Fruit fly (Drosophila melanogaster): ENCODE data around the gene dgt1.

Gene dgt1

DNA sequence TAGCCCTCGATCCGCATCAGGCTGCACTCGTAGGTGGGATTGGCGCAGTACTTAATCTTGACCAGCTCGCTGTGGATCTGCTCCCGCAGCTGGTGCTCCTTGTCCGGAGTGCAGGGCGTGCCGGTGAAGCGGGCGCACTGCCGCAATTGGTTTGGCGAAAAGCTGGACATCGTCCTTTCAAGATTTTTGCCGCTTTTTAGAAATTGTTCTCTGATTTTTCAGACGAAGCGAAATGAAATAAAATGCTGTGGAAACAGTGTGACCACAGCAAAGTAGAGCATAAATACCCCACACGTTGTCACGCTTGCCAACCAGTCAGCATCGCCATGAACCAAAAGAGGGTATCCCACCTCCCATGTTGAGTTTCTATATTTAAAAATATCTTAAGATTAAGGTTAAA, at the start of gene dgt1:
Gene dgt1 (minus strand): TSS at position 264 of the 400 bp plus-strand sequence.
- TF ChIP-seq noc (tag; optimal IDR thresholded peaks at IDR 0.05), result no peak

DNA sequence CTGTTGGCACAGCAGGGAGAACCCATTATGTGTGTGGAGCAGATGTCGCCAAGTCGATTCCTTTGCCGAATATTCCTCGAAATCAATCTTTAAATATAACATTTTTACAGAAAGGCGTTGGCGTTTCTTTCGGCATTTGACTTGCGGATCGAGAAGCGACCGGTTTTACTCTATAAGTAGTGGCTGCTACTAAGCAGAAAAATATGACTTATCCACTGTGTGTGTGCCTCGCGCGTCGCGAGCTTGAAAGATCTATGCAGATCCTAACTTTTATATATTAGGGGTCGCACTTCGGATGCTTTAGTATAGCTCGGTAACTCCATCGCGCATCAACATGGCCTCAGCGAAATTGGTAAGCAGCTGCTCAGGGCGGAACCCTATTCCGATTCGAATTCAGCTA, 47.9 kb upstream of the dgt1 start, which contains the start of gene CG15515:
Gene CG15515 (plus strand): TSS at position 301 of the 400 bp plus-strand sequence.
- TF ChIP-seq noc (tag; optimal IDR thresholded peaks at IDR 0.05), result no peak

DNA sequence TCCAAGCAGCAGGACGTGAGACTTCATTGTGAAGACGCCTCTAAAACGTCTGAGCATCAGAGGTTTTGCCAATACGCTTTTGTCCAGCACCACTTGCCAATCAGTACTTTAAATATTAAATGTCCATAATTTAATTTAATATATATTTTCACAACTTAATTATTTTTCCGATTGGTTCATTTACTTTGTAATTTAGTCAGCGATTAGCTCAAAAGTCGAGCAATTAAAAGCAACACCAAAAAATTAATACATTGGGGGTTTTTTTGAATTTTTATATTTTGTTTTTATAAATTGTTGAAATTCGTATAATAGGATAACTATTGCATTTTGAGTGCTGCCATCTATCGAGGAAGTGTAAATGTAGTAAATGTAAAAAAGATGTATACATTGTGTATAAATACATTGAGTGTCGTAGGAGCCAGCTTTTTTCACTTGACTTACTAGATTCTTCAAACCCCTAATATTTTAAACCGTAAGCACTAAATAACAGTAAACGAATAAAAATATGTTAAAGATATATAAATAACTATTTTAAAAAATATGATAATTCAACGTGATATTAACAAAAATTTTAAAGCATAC, 46.6 kb upstream of the dgt1 start, which contains the start of gene CG15517:
Gene CG15517 (minus strand): TSS at position 51 of the 582 bp plus-strand sequence.
- no peak for TF ChIP-seq noc (tag; optimal IDR thresholded peaks at IDR 0.05)

DNA sequence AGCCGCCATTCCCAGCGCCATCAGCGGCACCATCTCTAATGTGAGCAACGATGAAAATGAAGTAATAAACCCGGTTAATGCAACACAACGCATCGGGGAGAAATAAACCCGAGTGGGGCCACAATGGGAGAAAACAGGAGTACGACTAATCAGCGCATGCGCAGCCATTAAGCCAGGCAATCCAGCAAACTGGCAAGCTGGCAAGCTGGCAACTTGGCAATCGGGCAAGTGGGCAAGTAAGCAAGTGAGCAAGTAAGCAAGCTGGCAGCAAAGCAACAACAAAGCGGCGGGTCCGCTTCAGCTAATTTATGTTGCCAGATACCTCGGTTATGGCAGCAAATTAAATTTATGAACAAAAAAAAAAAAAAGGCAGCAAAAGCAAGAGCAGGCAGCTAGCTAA, 42.3 kb upstream of the dgt1 start:
- no peak for TF ChIP-seq noc (tag; optimal IDR thresholded peaks at IDR 0.05)

DNA sequence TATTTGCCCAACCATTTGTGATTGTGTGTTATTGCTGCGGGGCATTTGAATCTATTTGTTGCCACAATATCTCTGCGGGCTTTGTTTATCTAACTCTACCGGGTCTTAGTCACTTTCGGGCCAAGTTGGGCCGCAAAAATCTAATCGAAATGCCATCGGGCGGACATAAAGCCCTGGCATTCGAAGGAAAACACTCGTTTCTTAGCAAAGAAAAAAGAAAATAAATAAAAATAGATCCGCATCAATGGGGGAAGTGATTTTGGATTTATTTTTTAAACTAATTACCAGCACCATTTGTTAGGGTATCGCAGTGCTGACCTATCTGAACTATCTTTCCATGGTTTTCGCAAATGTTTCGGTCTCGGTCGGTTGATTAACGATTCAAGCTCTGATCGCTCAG, 41.3 kb upstream of the dgt1 start:
- peak; percentile 50 for TF ChIP-seq noc (tag; optimal IDR thresholded peaks at IDR 0.05)

DNA sequence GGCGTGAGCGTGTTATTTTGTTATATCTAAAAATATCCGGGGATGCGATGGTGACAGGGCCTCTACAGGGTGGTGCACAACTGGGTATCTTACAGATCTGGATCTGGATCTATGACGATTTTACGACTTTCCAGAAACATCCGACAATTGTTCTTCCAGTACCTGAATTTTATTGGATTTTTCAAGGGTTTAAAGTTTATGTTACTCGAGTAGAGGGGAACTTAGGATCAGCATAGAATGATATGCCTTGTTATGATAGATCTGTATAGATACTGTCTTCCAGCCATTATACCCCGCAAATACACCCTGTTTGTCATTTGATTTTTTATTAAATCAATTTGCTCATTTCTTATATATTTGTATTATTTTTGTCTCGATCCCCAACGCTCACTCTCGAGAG, 37.1 kb upstream of the dgt1 start:
- peak; percentile 67 for TF ChIP-seq noc (tag; optimal IDR thresholded peaks at IDR 0.05)

DNA sequence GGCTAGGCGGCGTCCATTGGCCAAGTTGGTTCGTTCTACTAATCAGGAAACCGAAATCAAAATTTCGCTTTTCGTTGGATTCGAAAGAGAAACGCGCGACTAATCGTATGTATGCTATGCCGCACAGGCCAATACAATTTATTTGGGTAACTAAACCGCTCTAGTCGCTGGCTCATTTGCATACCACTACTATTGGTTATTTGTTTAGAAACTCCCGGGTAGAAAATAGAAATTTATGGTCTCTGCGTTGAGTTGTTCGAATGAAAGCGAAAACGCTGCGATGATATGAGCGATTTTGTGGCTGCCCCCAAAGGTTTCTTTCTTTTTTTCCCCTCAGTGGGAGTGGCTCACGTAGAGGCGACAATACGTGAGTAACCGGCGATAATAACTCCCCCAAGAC, 35.7 kb upstream of the dgt1 start:
- TF ChIP-seq noc (tag; optimal IDR thresholded peaks at IDR 0.05), result no peak

DNA sequence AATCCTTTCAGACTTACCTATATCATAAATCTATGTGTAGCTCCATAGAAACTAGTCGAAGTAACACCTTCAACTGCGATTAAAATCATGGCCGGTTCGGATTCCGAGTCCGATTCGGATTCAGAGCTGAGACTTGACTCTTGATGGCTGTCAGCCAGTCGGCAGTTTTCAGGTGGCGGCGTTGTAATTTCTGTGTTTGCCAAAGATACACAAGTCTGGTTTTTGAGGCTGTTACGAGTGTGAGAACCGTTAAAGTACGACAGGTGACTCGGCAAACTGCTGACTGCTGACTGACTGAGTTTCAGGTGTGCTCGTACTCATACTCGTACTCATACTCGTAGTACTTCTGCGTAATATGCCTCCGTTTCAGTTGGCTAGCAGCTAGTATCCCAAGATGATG, 33.9 kb upstream of the dgt1 start:
- no peak for TF ChIP-seq noc (tag; optimal IDR thresholded peaks at IDR 0.05)

DNA sequence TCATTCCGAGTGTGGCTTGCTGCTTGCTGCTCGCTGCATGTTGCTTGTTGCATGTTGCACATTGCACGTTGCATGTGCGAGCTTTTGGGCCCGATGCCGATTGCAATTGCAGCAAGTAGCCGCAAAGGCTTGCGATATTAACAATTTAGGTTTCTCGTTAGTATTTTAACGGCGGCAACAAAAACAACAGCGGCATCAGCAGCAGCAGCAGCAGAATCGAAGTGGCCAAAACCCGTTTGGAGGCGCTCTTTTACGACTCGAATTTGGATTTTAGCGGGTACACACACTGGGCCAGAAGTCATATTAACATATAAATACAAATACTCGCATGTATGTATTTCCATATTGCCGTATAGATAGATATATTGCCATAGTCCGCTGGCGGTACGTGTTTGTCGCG, 23.0 kb upstream of the dgt1 start:
- TF ChIP-seq noc (tag; optimal IDR thresholded peaks at IDR 0.05), result no peak

DNA sequence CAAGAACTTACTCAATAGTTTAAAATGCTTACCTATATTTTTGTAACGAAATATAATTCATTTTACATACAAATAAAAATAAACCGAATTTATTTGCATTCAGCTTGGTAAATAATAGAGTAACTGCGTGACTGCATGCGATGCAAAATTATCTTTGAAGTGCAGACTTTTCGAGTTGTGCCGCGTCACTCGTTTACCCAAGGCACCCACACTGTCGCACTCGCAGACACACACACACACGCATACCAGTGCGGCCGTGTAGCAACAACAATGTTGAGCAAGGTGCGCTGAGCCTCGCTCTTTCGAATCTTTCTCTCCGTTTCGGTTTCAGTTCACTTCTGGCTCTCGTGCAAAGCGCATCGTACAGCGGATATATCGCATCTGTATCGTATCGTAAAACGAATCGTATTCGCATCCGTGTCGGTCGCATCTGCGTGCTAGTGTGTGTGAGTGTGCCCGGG, 19.5 kb upstream of the dgt1 start, which contains the start of gene CG31038:
Gene CG31038 (plus strand): TSS at position 327 of the 461 bp plus-strand sequence.
- no peak for TF ChIP-seq noc (tag; optimal IDR thresholded peaks at IDR 0.05)

DNA sequence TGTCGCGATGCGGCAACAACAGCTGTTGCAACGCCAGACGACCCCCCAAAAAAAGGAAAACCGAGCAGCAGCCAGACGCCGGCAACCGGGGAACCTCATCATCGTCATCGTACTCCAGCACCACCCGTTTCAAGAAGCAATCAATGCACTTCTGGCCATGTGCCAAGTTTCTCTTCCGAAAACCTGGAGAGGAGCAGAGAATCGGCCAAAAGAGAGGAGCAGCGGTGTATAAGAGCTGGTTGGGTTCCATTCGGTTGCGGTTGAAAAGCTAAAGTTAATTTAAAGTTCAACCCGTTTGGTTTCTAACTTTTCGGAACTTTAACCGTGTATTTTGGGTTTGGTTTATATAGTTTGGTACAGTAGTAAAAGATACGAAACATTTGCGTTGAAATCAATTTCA, 18.9 kb upstream of the dgt1 start:
- no peak for TF ChIP-seq noc (tag; optimal IDR thresholded peaks at IDR 0.05)

DNA sequence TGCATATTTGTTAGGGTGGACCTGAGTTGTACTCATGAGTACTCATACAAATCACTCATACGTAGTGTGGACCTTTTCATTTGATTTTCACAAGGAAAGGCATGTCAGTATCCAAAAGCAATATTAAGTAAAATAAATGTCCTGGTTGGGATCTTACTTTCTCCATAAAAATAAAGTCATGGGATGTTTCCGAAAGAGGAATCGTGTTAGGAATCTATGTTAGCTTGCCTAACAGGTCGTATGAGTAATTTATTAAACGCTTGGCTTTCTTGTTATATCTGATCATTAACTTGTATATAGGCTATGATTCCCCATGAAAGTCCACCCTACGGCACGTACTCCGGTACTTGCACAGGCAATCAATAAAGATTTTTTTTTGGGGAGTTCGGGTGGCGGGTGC, 18.5 kb upstream of the dgt1 start:
- TF ChIP-seq noc (tag; optimal IDR thresholded peaks at IDR 0.05), result no peak

DNA sequence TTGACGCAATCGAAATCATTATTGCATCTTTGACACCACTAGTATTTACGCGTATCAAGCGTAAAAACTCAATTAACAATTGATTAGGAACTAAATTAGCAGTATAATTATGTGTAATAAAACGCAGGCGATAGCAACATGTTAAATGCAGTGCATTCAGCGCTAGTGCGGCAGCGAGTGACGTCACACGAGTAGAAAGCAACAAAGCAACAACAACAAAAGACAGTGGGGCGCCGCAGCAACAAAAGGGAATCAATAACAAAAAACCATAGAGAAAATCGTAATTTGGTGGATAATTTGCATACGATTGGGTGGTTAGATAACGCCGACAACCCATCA, 12.0 kb upstream of the dgt1 start, which contains the start of gene CG34133:
Gene CG34133 (plus strand): TSS at position 16 of the 339 bp plus-strand sequence.
- TF ChIP-seq noc (tag; optimal IDR thresholded peaks at IDR 0.05), result no peak

DNA sequence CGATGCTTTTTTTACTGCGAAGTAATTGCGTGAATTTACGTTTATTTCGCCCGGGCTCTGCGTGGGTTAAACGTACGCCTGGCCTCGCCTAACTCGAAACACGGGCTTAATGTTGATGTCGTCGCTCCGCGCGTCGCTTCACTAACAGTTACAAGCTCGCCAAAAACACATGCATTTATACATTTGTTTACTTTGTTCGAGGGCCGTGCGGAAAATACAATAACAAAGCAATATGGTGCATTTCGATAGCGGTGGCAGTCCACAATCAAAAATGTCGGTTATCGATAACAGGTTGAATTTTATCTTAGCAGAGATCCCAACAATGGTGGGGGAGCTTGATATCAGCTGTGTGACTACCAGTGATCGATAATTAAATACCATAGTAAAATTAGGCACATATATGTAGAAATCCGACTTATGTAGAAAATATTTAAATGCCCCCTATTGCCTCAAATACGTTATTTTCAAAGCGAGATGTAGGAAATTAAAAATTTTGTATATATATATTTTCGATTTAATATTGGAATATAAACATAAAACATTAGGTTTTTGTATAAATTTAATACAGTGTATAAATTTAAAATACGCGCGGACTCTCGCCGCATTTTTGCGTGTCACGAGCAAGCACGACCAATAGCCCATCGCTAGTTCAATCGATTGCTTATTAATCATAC, 11.5 kb upstream of the dgt1 start, which contains the start of gene Zip99C:
Gene Zip99C (minus strand): TSS at position 220 of the 674 bp plus-strand sequence.
- peak; percentile 26 for TF ChIP-seq noc (tag; optimal IDR thresholded peaks at IDR 0.05)

DNA sequence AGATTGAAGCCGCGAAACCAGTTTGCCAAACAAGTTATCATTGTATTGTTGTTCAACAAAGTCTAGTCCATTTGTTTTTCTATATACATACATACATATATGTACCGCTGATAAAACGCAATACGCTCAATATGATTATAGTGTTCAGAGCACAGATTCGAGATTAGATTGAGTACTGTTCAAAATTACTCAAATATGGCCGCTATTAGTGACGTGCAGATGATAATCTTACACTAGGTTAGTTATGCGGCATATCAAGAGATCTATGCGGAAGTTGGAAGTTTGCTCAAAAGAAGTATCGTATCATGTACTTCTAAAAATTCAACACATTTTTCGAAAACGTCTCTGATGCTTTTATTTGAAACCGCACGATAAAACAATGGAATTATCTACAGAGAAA, 10.6 kb upstream of the dgt1 start:
- no peak for TF ChIP-seq noc (tag; optimal IDR thresholded peaks at IDR 0.05)

DNA sequence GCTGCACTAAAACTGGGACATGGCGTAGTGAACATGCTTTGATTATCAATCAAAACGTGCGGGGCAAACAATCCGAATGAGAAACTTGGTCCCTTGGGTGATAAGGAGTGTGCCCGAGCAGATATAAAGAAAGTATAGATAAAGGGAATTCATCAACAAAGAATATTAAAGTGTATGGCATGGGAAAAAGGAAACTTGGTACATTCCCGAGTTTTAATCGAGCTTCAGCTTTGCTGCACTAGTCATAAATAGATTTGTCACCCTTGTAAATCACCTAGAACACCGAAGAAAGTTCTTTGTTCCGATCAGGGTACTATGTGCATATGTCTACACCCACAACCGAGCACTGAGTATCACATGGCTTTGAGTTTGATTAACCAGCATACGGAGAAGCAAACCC, 10.2 kb upstream of the dgt1 start:
- TF ChIP-seq noc (tag; optimal IDR thresholded peaks at IDR 0.05), result no peak

DNA sequence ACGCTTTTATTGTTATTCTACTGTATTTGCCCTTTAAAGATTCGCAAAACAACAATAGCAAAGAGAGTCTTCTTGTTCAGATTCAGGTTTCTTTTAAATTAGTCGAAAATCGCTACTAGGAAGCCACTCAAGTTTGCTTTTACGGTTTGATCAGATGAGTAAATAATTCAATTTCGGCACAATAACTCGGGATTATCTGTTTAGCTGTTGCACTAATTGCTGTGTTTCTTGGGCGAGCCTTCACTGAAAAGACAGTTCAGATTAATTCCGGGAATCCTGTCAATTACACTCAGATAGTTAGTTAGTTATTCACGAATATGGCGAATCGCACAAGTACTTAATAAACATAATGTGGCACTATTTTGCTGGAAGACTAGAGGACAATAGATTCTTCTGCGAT, 9.4 kb upstream of the dgt1 start:
- peak; percentile 35 for TF ChIP-seq noc (tag; optimal IDR thresholded peaks at IDR 0.05)

Data from whole organism, larva.